Fruit fly (Drosophila melanogaster) whole organism, prepupa: ENCODE data around the gene CG32040.

Experiments
- Blimp-1 ChIP-seq: fragments of 200-800 bp; sonication (Bioruptor generic); optimal IDR thresholded peaks from 3 replicates; lab custom pipeline; 2017; ENCODE audit warnings: missing biosample characterization, missing genetic modification characterization, mild to moderate bottlenecking, moderate library complexity, missing genetic modification reagents
- CG11902 ChIP-seq: fragments of 200-800 bp; sonication (Bioruptor generic); optimal IDR thresholded peaks from 3 replicates; lab custom pipeline; 2016; ENCODE audit warnings: missing biosample characterization, missing genetic modification characterization
- CG16779 ChIP-seq: fragments of 200-800 bp; sonication (Bioruptor generic); optimal IDR thresholded peaks from 3 replicates; lab custom pipeline; 2017; ENCODE audit warnings: missing biosample characterization, mild to moderate bottlenecking, missing genetic modification characterization
- CG6808 ChIP-seq: fragments of 200-800 bp; sonication (Bioruptor generic); optimal IDR thresholded peaks from 3 replicates; lab custom pipeline; 2017; ENCODE audit warnings: missing biosample characterization, missing genetic modification characterization, mild to moderate bottlenecking, moderate library complexity, missing genetic modification reagents
- CG6854 ChIP-seq: fragments of 200-800 bp; sonication (Bioruptor generic); optimal IDR thresholded peaks from 2 replicates; lab custom pipeline; 2017; ENCODE audit warnings: missing biosample characterization, mild to moderate bottlenecking, missing genetic modification characterization
- CG9139 ChIP-seq: fragments of 200-800 bp; sonication (Bioruptor generic); optimal IDR thresholded peaks from 3 replicates; lab custom pipeline; 2017; ENCODE audit warnings: missing biosample characterization, mild to moderate bottlenecking, missing genetic modification characterization
- fd59A ChIP-seq: fragments of 200-800 bp; sonication (Bioruptor generic); optimal IDR thresholded peaks from 2 replicates; lab custom pipeline; 2017; ENCODE audit warnings: missing biosample characterization, mild to moderate bottlenecking, missing genetic modification characterization, missing genetic modification reagents
- pdm3 ChIP-seq: fragments of 200-800 bp; sonication (Bioruptor generic); optimal IDR thresholded peaks from 3 replicates; lab custom pipeline; 2016; ENCODE audit warnings: missing biosample characterization, missing genetic modification characterization

dm6 chr3L:9376573-9376972, 22.7 kb downstream of the CG32040 start:
- TF ChIP-seq fd59A (GFP tag; lab: Kevin White, UChicago) (no peak), CG9139 (no peak), CG16779 (tag; lab: Kevin White, UChicago) (no peak), CG6854 (GFP tag; lab: Kevin White, UChicago) (no peak), CG11902 (no peak), pdm3 (GFP tag; lab: Kevin White, UChicago) (no peak), CG6808 (GFP tag; lab: Kevin White, UChicago) (no peak), Blimp-1 (GFP tag; lab: Kevin White, UChicago) (no peak)
